Fruit fly (Drosophila melanogaster): Measurements from ENCODE around the gene Mi-2.

The Mi-2 gene

dm6 chr3L:19906780-19907705 lies 3.0 kb downstream of the Mi-2 start (continued):
- TF ChIP-seq CG15696 (tag; optimal IDR thresholded peaks at IDR 0.05) = peak; percentile 57
- peak; percentile 66 to 86 for TF ChIP-seq Trl (optimal IDR thresholded peaks at IDR 0.05)
- peak; percentile 77 for TF ChIP-seq Trl (GFP tag; optimal IDR thresholded peaks at IDR 0.05)
- TF ChIP-seq nom (GFP tag; optimal IDR thresholded peaks at IDR 0.05) = no peak
- TF ChIP-seq CG10462 (GFP tag; optimal IDR thresholded peaks at IDR 0.05) = peak; percentile 36
- peak; percentile 58 for TF ChIP-seq CG4424 (GFP tag; optimal IDR thresholded peaks at IDR 0.05)
- TF ChIP-seq CG13894 (tag; optimal IDR thresholded peaks at IDR 0.05) = peak; percentile 10
- peak; percentile 49 for TF ChIP-seq CG33213 (GFP tag; optimal IDR thresholded peaks at IDR 0.05)
- TF ChIP-seq CG32772 (GFP tag; IDR thresholded peaks at IDR 0.05) = no peak
- peak; percentile 33 for TF ChIP-seq CG18011 (GFP tag; optimal IDR thresholded peaks at IDR 0.05)
- peak; percentile 41 for TF ChIP-seq CG33557 (GFP tag; optimal IDR thresholded peaks at IDR 0.05)
- TF ChIP-seq kay (GFP tag; optimal IDR thresholded peaks at IDR 0.05) = peak; percentile 70
- TF ChIP-seq CG1233 (GFP tag; optimal IDR thresholded peaks at IDR 0.05) = peak; percentile 68
- TF ChIP-seq Vsx1 (GFP tag; optimal IDR thresholded peaks at IDR 0.05) = peak; percentile 86
- TF ChIP-seq Hmx (GFP tag; optimal IDR thresholded peaks at IDR 0.05) = no peak
- peak; percentile 31 for TF ChIP-seq CG3065 (GFP tag; optimal IDR thresholded peaks at IDR 0.05)
- TF ChIP-seq CG31441 (GFP tag; IDR thresholded peaks at IDR 0.05) = peak; percentile 27; the same call in 1 of the 2 replicates
- peak; percentile 94 for TF ChIP-seq CG34376 (GFP tag; optimal IDR thresholded peaks at IDR 0.05)
- peak in 1 of 3 experiments; percentile 56 for TF ChIP-seq lola (GFP tag; optimal IDR thresholded peaks at IDR 0.05)
- TF ChIP-seq so (GFP tag; IDR thresholded peaks at IDR 0.05) = peak; percentile 64; the same call in 2 of the 3 replicates
- TF ChIP-seq CG31224 (GFP tag; IDR thresholded peaks at IDR 0.05) = no peak
- no peak for TF ChIP-seq crp (GFP tag; optimal IDR thresholded peaks at IDR 0.05)
- peak; percentile 31 for TF ChIP-seq Nf-YB (GFP tag; optimal IDR thresholded peaks at IDR 0.05)
- no peak for TF ChIP-seq Dfd (GFP tag; optimal IDR thresholded peaks at IDR 0.05)
- TF ChIP-seq CG17829 (tag; optimal IDR thresholded peaks at IDR 0.05) = peak; percentile 20
- TF ChIP-seq twi (tag; optimal IDR thresholded peaks at IDR 0.05) = peak; percentile 29
- no peak for TF ChIP-seq usp (GFP tag; optimal IDR thresholded peaks at IDR 0.05)
- peak; percentile 20 for TF ChIP-seq grau (tag; optimal IDR thresholded peaks at IDR 0.05)
- 0 out of 2 replicates have a peak, but pooled peaks have one; percentile 15 for TF ChIP-seq CG7372 (GFP tag; IDR thresholded peaks at IDR 0.05)
- TF ChIP-seq CG14014 (GFP tag; IDR thresholded peaks at IDR 0.05) = peak; percentile 67; the same call in 1 of the 2 replicates
- peak; percentile 39 for TF ChIP-seq Myb (GFP tag; optimal IDR thresholded peaks at IDR 0.05)
- no peak for TF ChIP-seq fru (optimal IDR thresholded peaks at IDR 0.05)
- TF ChIP-seq gcm2 (GFP tag; optimal IDR thresholded peaks at IDR 0.05) = no peak
- peak; percentile 42 for TF ChIP-seq Nf-YC (tag; optimal IDR thresholded peaks at IDR 0.05)
- TF ChIP-seq CG15514 (GFP tag; optimal IDR thresholded peaks at IDR 0.05) = peak; percentile 73
- no peak for TF ChIP-seq Elba2 (GFP tag; optimal IDR thresholded peaks at IDR 0.05)
- no peak for TF ChIP-seq CG8765 (GFP tag; IDR thresholded peaks at IDR 0.05)
- TF ChIP-seq CG2875 (GFP tag; optimal IDR thresholded peaks at IDR 0.05) = peak; percentile 75
- peak; percentile 95 for TF ChIP-seq Med (GFP tag)
- no peak for TF ChIP-seq CG4730 (GFP tag; IDR thresholded peaks at IDR 0.05)
- TF ChIP-seq Hsf (GFP tag; optimal IDR thresholded peaks at IDR 0.05) = peak; percentile 58
- TF ChIP-seq CG10543 (GFP tag; optimal IDR thresholded peaks at IDR 0.05) = peak; percentile 94
- TF ChIP-seq CG5953 (GFP tag; IDR thresholded peaks at IDR 0.05) = peak; percentile 53; the same call in 1 of the 2 replicates
- TF ChIP-seq CG15073 (GFP tag; optimal IDR thresholded peaks at IDR 0.05) = no peak
- no peak for TF ChIP-seq CG2129 (GFP tag; IDR thresholded peaks at IDR 0.05; ENCODE audit: partially characterized antibody)
- peak; percentile 22 for TF ChIP-seq Dad (GFP tag; optimal IDR thresholded peaks at IDR 0.05)
- peak; percentile 42 for TF ChIP-seq Sox100B (GFP tag; optimal IDR thresholded peaks at IDR 0.05)
- peak; percentile 7 for TF ChIP-seq CG4282 (GFP tag; optimal IDR thresholded peaks at IDR 0.05)
- TF ChIP-seq CG10209 (GFP tag; optimal IDR thresholded peaks at IDR 0.05) = peak; percentile 69

All from whole organism, embryonic.